Worm (Caenorhabditis elegans): ENCODE data around the gene ccep-97.

ccep-97 gene

DNA sequence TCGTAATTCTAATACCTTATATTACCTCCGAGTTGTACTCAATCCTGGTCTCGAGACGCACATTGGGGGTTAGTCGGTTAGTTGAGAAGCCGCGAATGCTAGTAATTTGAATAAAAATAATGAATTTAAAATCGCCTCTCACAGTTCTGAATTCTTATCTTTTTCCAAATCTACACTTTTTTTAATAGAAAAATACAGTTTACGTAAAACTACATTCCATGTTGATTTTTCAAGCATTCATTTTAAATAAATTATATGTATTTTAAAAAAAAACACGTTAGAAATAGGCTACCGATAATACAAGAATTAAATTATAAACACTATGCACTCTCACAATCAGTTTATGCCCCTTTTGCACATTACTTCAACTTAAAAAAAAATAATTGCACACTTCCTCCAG, 48.8 kb downstream of the ccep-97 start, which contains the start of gene C18G1.9:
Gene C18G1.9, minus strand, starts transcription at position 101 of the 400 bp plus-strand sequence.
- TF ChIP-seq pat-9 (tag; optimal IDR thresholded peaks at IDR 0.05): no peak
- TF ChIP-seq gmeb-2 (tag; optimal IDR thresholded peaks at IDR 0.05): no peak
- TF ChIP-seq nhr-232 (tag; optimal IDR thresholded peaks at IDR 0.05): no peak

ce11 chrV:4766501-4766900, 52.0 kb downstream of the ccep-97 start, which contains the start of gene C18G1.8:
Gene C18G1.8, minus strand, starts transcription at chrV:4766601.
- TF ChIP-seq unc-86 (tag; optimal IDR thresholded peaks at IDR 0.05) (no peak), ceh-22 (tag; optimal IDR thresholded peaks at IDR 0.05) (no peak), sox-4 (tag; optimal IDR thresholded peaks at IDR 0.05) (no peak), rnt-1 (tag; optimal IDR thresholded peaks at IDR 0.05) (no peak), pros-1 (tag; optimal IDR thresholded peaks at IDR 0.05) (no peak), fkh-6 (tag; optimal IDR thresholded peaks at IDR 0.05) (no peak), unc-3 (GFP tag; conservative IDR thresholded peaks at IDR 0.05) (no peak), unc-3 (tag; optimal IDR thresholded peaks at IDR 0.05) (no peak)

Measured in whole organism, late embryonic.